Worm (Caenorhabditis elegans) whole organism, mixed stage, embryonic: ENCODE measurements around the gene C45G9.15.

Experiments
- blmp-1 ChIP-seq: fragments of 150-350 bp; optimal IDR thresholded peaks from 2 replicates; lab custom pipeline; 2014; ENCODE audit warnings: missing biosample characterization, missing genetic modification characterization
- ces-1 ChIP-seq: fragments of 150-350 bp; optimal IDR thresholded peaks from 2 replicates; lab custom pipeline; 2014; ENCODE audit warnings: missing biosample characterization, missing genetic modification reagents, missing genetic modification characterization
- elt-3 ChIP-seq: fragments of 150-350 bp; optimal IDR thresholded peaks from 2 replicates; lab custom pipeline; 2014; ENCODE audit warnings: missing biosample characterization, missing genetic modification characterization
- flh-1 ChIP-seq: fragments of 200-800 bp; sonication (Bioruptor generic); optimal IDR thresholded peaks from 2 replicates; lab custom pipeline; 2018; ENCODE audit warnings: mild to moderate bottlenecking, missing genetic modification characterization, moderate library complexity, missing compliant biosample characterization
- lin-13 ChIP-seq: fragments of 150-350 bp; optimal IDR thresholded peaks from 2 replicates; lab custom pipeline; 2014; ENCODE audit warnings: missing biosample characterization, missing genetic modification characterization
- lsy-2 ChIP-seq: fragments of 150-350 bp; optimal IDR thresholded peaks from 2 replicates; lab custom pipeline; 2014; ENCODE audit warnings: missing biosample characterization, missing genetic modification characterization
- mls-2 ChIP-seq: sonication (generic microtip); optimal IDR thresholded peaks from 2 replicates; lab custom pipeline; 2016; ENCODE audit warnings: mild to moderate bottlenecking, missing genetic modification characterization, moderate library complexity, missing compliant biosample characterization
- nhr-12 ChIP-seq: fragments of 150-350 bp; optimal IDR thresholded peaks from 2 replicates; lab custom pipeline; 2014; ENCODE audit warnings: missing biosample characterization, missing genetic modification characterization
- nhr-237 ChIP-seq: fragments of 150-350 bp; optimal IDR thresholded peaks from 2 replicates; lab custom pipeline; 2014; ENCODE audit warnings: missing biosample characterization, missing genetic modification characterization
- nhr-28 ChIP-seq: fragments of 150-350 bp; optimal IDR thresholded peaks from 2 replicates; lab custom pipeline; 2014; ENCODE audit warnings: missing biosample characterization, missing genetic modification characterization
- unc-39 ChIP-seq: fragments of 150-350 bp; optimal IDR thresholded peaks from 2 replicates; lab custom pipeline; 2014; ENCODE audit warnings: missing biosample characterization, missing genetic modification characterization
- unc-62 ChIP-seq: fragments of 150-350 bp; optimal IDR thresholded peaks from 2 replicates; lab custom pipeline; 2014; ENCODE audit warnings: missing biosample characterization, missing genetic modification reagents, missing genetic modification characterization
- ztf-11 ChIP-seq: fragments of 150-350 bp; optimal IDR thresholded peaks from 2 replicates; lab custom pipeline; 2014; ENCODE audit warnings: missing biosample characterization, missing genetic modification characterization

DNA sequence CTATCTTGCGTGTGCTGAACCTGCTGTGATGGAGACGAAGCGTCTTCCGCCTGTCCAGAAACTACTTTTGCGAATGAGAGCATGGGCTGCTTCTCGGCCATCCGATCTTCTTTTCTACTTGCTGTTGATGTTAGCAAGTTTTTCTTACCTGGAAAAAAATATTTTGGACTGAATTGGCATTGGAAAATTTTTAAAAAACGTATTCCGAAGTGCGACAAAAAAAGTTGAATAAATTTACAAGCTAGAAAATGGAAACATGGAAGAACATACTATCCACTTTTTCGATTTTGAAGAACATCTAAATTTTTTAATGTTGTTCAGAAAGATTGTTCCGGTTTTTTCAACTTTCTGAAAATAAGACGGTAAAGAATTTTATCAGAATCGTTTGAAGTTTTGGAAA lies 34.3 kb downstream of the C45G9.15 start, which contains the start of gene larp-1:
- TF ChIP-seq unc-39 (tag; lab: Kevin White, UChicago): no peak
- TF ChIP-seq ces-1 (GFP tag; lab: Kevin White, UChicago): no peak
- TF ChIP-seq lin-13 (tag; lab: Kevin White, UChicago): no peak
- TF ChIP-seq nhr-237 (tag; lab: Kevin White, UChicago): no peak
- no peak for TF ChIP-seq nhr-28
- TF ChIP-seq unc-62 (GFP tag; lab: Kevin White, UChicago): no peak
- no peak for TF ChIP-seq elt-3 (tag; lab: Kevin White, UChicago)
- TF ChIP-seq nhr-12 (tag; lab: Kevin White, UChicago): no peak
- TF ChIP-seq ztf-11: no peak
- TF ChIP-seq mls-2 (tag; lab: Kevin White, UChicago): no peak
- TF ChIP-seq lsy-2: no peak
- TF ChIP-seq flh-1 (GFP tag; lab: Kevin White, UChicago): no peak
- no peak for TF ChIP-seq blmp-1 (tag; lab: Kevin White, UChicago)
